Worm (Caenorhabditis elegans) whole organism, midembryonic: Measurements from ENCODE around the gene chpf-2.

Source experiments
- T22C8.4 ChIP-seq: fragments of 200-800 bp; sonication (Bioruptor generic); IDR thresholded peaks from 2 replicates; pipeline ENCODE4 v1.3.6; 2022; ENCODE audit warnings: missing genetic modification characterization, missing compliant biosample characterization
- cog-1 ChIP-seq: sonication (generic microtip); optimal IDR thresholded peaks from 2 replicates; lab custom pipeline; 2016; ENCODE audit warnings: missing genetic modification characterization, missing compliant biosample characterization
- flt-1 ChIP-seq: fragments of 200-800 bp; sonication (Bioruptor generic); IDR thresholded peaks from 2 replicates; pipeline ENCODE4 v1.3.6; 2022; ENCODE audit warnings: missing genetic modification characterization, missing compliant biosample characterization
- tab-1 ChIP-seq: fragments of 200-800 bp; sonication (Bioruptor generic); IDR thresholded peaks from 2 replicates; pipeline ENCODE4 v1.3.6; 2022; ENCODE audit warnings: missing genetic modification characterization, missing compliant biosample characterization
- ztf-29 ChIP-seq: fragments of 200-800 bp; sonication (Bioruptor generic); IDR thresholded peaks from 2 replicates; pipeline ENCODE4 v1.3.6; 2022; ENCODE audit warnings: missing genetic modification reagents, missing genetic modification characterization, missing compliant biosample characterization

DNA sequence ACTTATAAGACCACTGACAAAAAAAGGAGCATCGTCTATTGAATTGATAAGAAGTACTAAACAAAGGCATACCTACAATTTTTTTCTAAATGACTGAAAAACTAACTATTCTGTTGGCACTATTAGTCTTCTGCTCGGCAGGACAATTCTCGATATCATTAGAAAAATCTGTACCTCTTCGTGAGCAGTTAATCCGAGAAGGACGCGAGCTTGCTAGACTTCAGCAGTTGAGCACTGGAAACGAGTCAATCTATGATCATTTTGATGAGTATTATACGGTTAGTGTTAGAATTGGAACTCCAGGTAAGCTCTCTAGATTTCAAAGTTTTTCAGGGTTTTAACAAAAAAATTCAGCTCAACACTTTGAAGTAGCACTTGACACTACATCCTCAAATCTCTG is 11.0 kb downstream of the chpf-2 start, which contains the start of gene asp-7:
- TF ChIP-seq T22C8.4 (no peak), flt-1 (GFP tag; lab: Robert Waterston, UW) (no peak), cog-1 (no peak), tab-1 (GFP tag; lab: Robert Waterston, UW) (no peak), ztf-29 (GFP tag; lab: Robert Waterston, UW) (no peak)
